Worm (Caenorhabditis elegans): ENCODE results near the gene chtb-3.

DNA sequence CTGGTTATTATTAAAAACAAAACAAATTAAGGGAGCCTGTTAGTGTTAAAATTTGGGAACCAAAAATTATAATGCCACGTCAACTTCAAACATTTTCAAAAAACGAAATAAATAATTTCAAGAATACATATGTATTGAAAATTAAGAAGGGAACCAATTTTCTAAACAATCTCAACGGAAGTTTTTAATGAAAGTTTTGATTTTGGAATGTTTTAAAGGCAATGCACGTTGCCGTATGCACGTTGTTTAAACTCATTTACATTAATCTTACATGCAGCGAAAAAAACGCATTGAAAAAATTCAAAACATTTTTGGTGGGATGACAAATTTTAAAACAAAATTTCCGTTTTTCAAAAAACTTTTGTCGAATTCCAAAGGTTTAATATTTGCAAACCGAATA is 45.7 kb downstream of the chtb-3 start:
- TF ChIP-seq R02D3.7 (tag; optimal IDR thresholded peaks at IDR 0.05) (no peak), fkh-10 (GFP tag; optimal IDR thresholded peaks at IDR 0.05) (no peak), fos-1 (tag; optimal IDR thresholded peaks at IDR 0.05) (no peak), cey-2 (tag; optimal IDR thresholded peaks at IDR 0.05; ENCODE audit: borderline replicate concordance, insufficient read depth) (no peak), unc-39 (tag; optimal IDR thresholded peaks at IDR 0.05) (no peak), nhr-25 (tag; optimal IDR thresholded peaks at IDR 0.05; ENCODE audit: borderline replicate concordance, insufficient read depth) (no peak)
